Worm (Caenorhabditis elegans) whole organism, young adult: ENCODE results near the gene best-18.

Experiments
- C06A6.2 ChIP-seq: fragments of 200-800 bp; sonication (Bioruptor generic); conservative IDR thresholded peaks from 2 replicates; pipeline ENCODE4 v1.3.6; 2022; ENCODE audit warnings: missing genetic modification characterization, missing compliant biosample characterization
- die-1 ChIP-seq: sonication (generic microtip); optimal IDR thresholded peaks from 2 replicates; lab custom pipeline; 2016; ENCODE audit warnings: missing genotype, mild to moderate bottlenecking, missing genetic modification characterization, missing compliant biosample characterization
- dpl-1 ChIP-seq: fragments of 150-350 bp; optimal IDR thresholded peaks from 2 replicates; lab custom pipeline; 2014; ENCODE audit warnings: missing biosample characterization, missing genetic modification reagents, missing genetic modification characterization
- egl-44 ChIP-seq: fragments of 200-800 bp; sonication (Bioruptor generic); IDR thresholded peaks from 2 replicates; pipeline ENCODE4 v1.3.6; 2022; ENCODE audit warnings: missing genetic modification reagents, missing genetic modification characterization, missing compliant biosample characterization
- him-1 ChIP-seq: sonication (generic microtip); optimal IDR thresholded peaks from 2 replicates; lab custom pipeline; 2016; ENCODE audit warnings: missing genotype, missing genetic modification reagents, missing genetic modification characterization, missing compliant biosample characterization
- mel-28 ChIP-seq: sonication (generic microtip); optimal IDR thresholded peaks from 2 replicates; lab custom pipeline; 2016; ENCODE audit warnings: borderline replicate concordance, mild to moderate bottlenecking, missing genetic modification characterization, missing compliant biosample characterization
- nhr-27 ChIP-seq: fragments of 200-800 bp; sonication (Bioruptor generic); optimal IDR thresholded peaks from 2 replicates; lab custom pipeline; 2018; ENCODE audit warnings: mild to moderate bottlenecking, missing genetic modification characterization, moderate library complexity, missing compliant biosample characterization
- zim-3 ChIP-seq: sonication (generic microtip); optimal IDR thresholded peaks from 2 replicates; lab custom pipeline; 2017; ENCODE audit warnings: mild to moderate bottlenecking, missing genetic modification characterization, moderate library complexity, missing compliant biosample characterization

DNA sequence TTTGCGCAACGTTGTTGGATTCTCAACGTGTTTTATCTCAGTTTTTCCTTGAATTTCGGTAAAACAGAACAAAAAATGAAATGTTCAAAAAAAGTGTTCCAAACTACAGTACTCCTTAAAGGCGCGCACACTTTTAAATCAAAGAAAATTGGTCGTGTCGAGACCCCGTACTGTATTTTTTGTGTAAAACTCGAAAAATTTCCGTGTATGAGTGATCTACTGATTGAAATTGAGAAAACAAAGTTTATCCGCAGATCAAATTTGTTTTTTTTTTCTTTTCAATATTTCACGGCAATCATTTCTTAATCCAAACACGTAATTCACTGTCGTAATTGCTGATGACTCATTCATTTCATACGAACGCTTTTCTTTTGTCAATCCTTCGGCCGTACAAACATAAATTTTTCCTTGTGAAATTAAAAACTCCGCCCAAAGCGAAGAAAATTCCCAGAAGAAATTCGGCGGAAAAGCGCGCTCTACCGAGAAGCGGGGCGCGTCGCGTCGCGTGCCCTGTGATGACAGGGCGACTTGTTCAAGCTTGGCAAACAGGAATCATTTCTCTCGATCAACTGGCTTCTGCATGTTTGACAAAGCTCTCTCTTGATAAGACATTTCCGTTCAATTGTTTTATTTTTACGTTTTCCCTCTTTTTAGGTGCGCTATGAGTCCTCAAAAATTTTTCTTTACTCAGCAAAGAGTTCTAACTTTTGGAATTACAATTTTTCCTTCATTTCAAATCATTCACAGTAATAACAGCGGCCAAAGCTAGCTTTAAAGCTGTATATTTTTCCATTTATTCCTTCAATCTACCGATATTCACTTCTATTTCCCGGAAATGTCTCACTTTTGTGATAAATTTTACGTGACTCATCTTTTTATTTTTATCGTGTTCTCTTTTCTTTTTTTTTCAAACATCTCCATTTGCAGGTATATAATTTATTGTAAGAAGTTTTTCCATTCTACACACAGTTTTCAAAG, 9.0 kb upstream of the best-18 start, which contains the start of gene chc-1:
- TF ChIP-seq zim-3 (tag; lab: Kevin White, UChicago): no peak
- no peak for TF ChIP-seq egl-44 (GFP tag; lab: Robert Waterston, UW)
- no peak for TF ChIP-seq C06A6.2 (GFP tag; lab: Robert Waterston, UW)
- TF ChIP-seq die-1: no peak
- TF ChIP-seq mel-28: no peak
- peak; percentile 46 for TF ChIP-seq dpl-1
- no peak for TF ChIP-seq nhr-27 (tag; lab: Kevin White, UChicago)
- no peak for TF ChIP-seq him-1
